Fruit fly (Drosophila melanogaster) whole organism, embryonic: Measurements from ENCODE around the gene CG8292.
A peak's percentile ranks its signal among the peaks of the same experiment; 100 is the strongest.

Source experiments
- CG10209 ChIP-seq: fragments of 200-800 bp; sonication (Bioruptor generic); optimal IDR thresholded peaks from 3 replicates; lab custom pipeline; 2017; ENCODE audit warnings: missing biosample characterization, mild to moderate bottlenecking, missing genetic modification characterization, missing genetic modification reagents
- CG1024 ChIP-seq: fragments of 200-800 bp; sonication (Bioruptor generic); IDR thresholded peaks from 2 replicates; pipeline ENCODE4 v1.3.6; 2022; ENCODE audit warnings: missing biosample characterization, missing genetic modification characterization
- CG10565 ChIP-seq: fragments of 200-800 bp; sonication (Bioruptor generic); optimal IDR thresholded peaks from 3 replicates; lab custom pipeline; 2016; ENCODE audit warnings: missing biosample characterization, mild to moderate bottlenecking, missing genetic modification characterization
- CG13287 ChIP-seq: fragments of 200-800 bp; sonication (Bioruptor generic); IDR thresholded peaks from 2 replicates; pipeline ENCODE4 v1.3.6; 2022; ENCODE audit warnings: missing biosample characterization, missing genetic modification characterization; ENCODE audit not compliant: partially characterized antibody
- CG13296 ChIP-seq: fragments of 200-800 bp; sonication (Bioruptor generic); optimal IDR thresholded peaks from 3 replicates; lab custom pipeline; 2018; ENCODE audit warnings: missing biosample characterization, mild to moderate bottlenecking, missing genetic modification characterization
- CG14050 ChIP-seq: fragments of 200-800 bp; sonication (Bioruptor generic); IDR thresholded peaks from 3 replicates; pipeline ENCODE4 v1.3.6; 2022; ENCODE audit warnings: missing biosample characterization, missing genetic modification characterization
- CG17612 ChIP-seq: fragments of 200-800 bp; sonication (Bioruptor generic); IDR thresholded peaks from 2 replicates; pipeline ENCODE4 v1.3.6; 2022; ENCODE audit warnings: missing biosample characterization, missing genetic modification characterization
- CG2712 ChIP-seq: fragments of 200-800 bp; optimal IDR thresholded peaks from 3 replicates; lab custom pipeline; 2019; ENCODE audit warnings: missing biosample characterization, mild to moderate bottlenecking, missing genetic modification characterization, moderate library complexity
- CG4282 ChIP-seq: fragments of 200-800 bp; sonication (Bioruptor generic); optimal IDR thresholded peaks from 2 replicates; lab custom pipeline; 2016; ENCODE audit warnings: missing biosample characterization, missing genetic modification characterization
- CG4360 ChIP-seq: fragments of 200-800 bp; sonication (Bioruptor generic); IDR thresholded peaks from 2 replicates; pipeline ENCODE4 v1.3.6; 2022; ENCODE audit warnings: missing biosample characterization, missing genetic modification characterization
- CG4424 ChIP-seq: fragments of 200-800 bp; sonication (Bioruptor generic); optimal IDR thresholded peaks from 3 replicates; lab custom pipeline; 2016; ENCODE audit warnings: missing biosample characterization, missing genetic modification characterization
- CG4707 ChIP-seq: fragments of 200-800 bp; sonication (Bioruptor generic); optimal IDR thresholded peaks from 2 replicates; lab custom pipeline; 2018; ENCODE audit warnings: missing biosample characterization, mild to moderate bottlenecking, missing genetic modification characterization, moderate library complexity
- CG6175 ChIP-seq: fragments of 200-800 bp; sonication (Bioruptor generic); IDR thresholded peaks from 3 replicates; pipeline ENCODE4 v1.3.6; 2022; ENCODE audit warnings: missing biosample characterization, missing genetic modification characterization
- CG6689 ChIP-seq: fragments of 200-800 bp; sonication (Bioruptor generic); IDR thresholded peaks from 2 replicates; pipeline ENCODE4 v1.3.6; 2022; ENCODE audit warnings: missing biosample characterization, missing genetic modification characterization
- CG7987 ChIP-seq: fragments of 200-800 bp; sonication (Bioruptor generic); optimal IDR thresholded peaks from 2 replicates; lab custom pipeline; 2018; ENCODE audit warnings: missing biosample characterization, mild to moderate bottlenecking, missing genetic modification characterization, moderate library complexity
- CG8359 ChIP-seq: fragments of 200-800 bp; sonication (Bioruptor generic); optimal IDR thresholded peaks from 2 replicates; lab custom pipeline; 2017; ENCODE audit warnings: missing biosample characterization, mild to moderate bottlenecking, missing genetic modification characterization, borderline replicate concordance
- CG8388 ChIP-seq: fragments of 200-800 bp; sonication (Bioruptor generic); optimal IDR thresholded peaks from 2 replicates; lab custom pipeline; 2019; ENCODE audit warnings: missing biosample characterization, mild to moderate bottlenecking, missing genetic modification characterization, moderate library complexity
- CkIIα-i1 ChIP-seq: fragments of 200-800 bp; sonication (Bioruptor generic); IDR thresholded peaks from 2 replicates; pipeline ENCODE4 v1.3.6; 2022; ENCODE audit warnings: missing biosample characterization, missing genetic modification characterization
- CoRest ChIP-seq: fragments of 200-800 bp; sonication (Bioruptor generic); optimal IDR thresholded peaks from 3 replicates; lab custom pipeline; 2018; ENCODE audit warnings: missing biosample characterization, mild to moderate bottlenecking, missing genetic modification characterization, moderate library complexity
- D19B ChIP-seq: fragments of 200-800 bp; sonication (Bioruptor generic); optimal IDR thresholded peaks from 2 replicates; lab custom pipeline; 2017; ENCODE audit warnings: missing biosample characterization, mild to moderate bottlenecking, missing genetic modification characterization
- Dek ChIP-seq: fragments of 200-800 bp; sonication (Bioruptor generic); optimal IDR thresholded peaks from 3 replicates; lab custom pipeline; 2019; ENCODE audit warnings: missing biosample characterization, mild to moderate bottlenecking, missing genetic modification characterization, moderate library complexity
- Dp ChIP-seq: fragments of 200-800 bp; sonication (Bioruptor generic); optimal IDR thresholded peaks from 2 replicates; lab custom pipeline; 2018; ENCODE audit warnings: missing biosample characterization, mild to moderate bottlenecking, missing genetic modification characterization, moderate library complexity
- E2f1 ChIP-seq: fragments of 200-800 bp; sonication (Bioruptor generic); IDR thresholded peaks from 2 replicates; pipeline ENCODE4 v1.3.6; 2022; ENCODE audit warnings: missing biosample characterization, missing genetic modification characterization
- E2f2 ChIP-seq: fragments of 200-800 bp; sonication (Bioruptor generic); IDR thresholded peaks from 2 replicates; pipeline ENCODE4 v1.3.6; 2022; ENCODE audit warnings: missing biosample characterization, missing genetic modification characterization
- Ets97D ChIP-seq: fragments of 200-800 bp; sonication (Bioruptor generic); optimal IDR thresholded peaks from 3 replicates; lab custom pipeline; 2016; ENCODE audit warnings: missing biosample characterization, missing genetic modification characterization
- GATAe ChIP-seq: fragments of 200-800 bp; sonication (Bioruptor generic); conservative IDR thresholded peaks from 2 replicates; pipeline ENCODE4 v1.3.6; 2022; ENCODE audit warnings: missing biosample characterization, missing genetic modification characterization
- H2.0 ChIP-seq: fragments of 200-800 bp; sonication (Bioruptor generic); IDR thresholded peaks from 2 replicates; pipeline ENCODE4 v1.3.6; 2022; ENCODE audit warnings: missing biosample characterization, missing genetic modification characterization
- HLH4C ChIP-seq: fragments of 200-800 bp; sonication (Bioruptor generic); IDR thresholded peaks from 3 replicates; pipeline ENCODE4 v1.3.6; 2022; ENCODE audit warnings: missing biosample characterization, missing genetic modification characterization; ENCODE audit not compliant: partially characterized antibody
- Hand ChIP-seq: fragments of 200-800 bp; sonication (Bioruptor generic); optimal IDR thresholded peaks from 2 replicates; lab custom pipeline; 2017; ENCODE audit warnings: mild to moderate bottlenecking, missing biosample characterization, missing genetic modification reagents, missing genetic modification characterization
- Hmr ChIP-seq: fragments of 200-800 bp; sonication (Bioruptor generic); optimal IDR thresholded peaks from 3 replicates; lab custom pipeline; 2017; ENCODE audit warnings: mild to moderate bottlenecking, missing biosample characterization, missing genetic modification reagents, missing genetic modification characterization
- NC2β ChIP-seq: fragments of 200-800 bp; sonication (Bioruptor generic); optimal IDR thresholded peaks from 2 replicates; lab custom pipeline; 2016; ENCODE audit warnings: missing biosample characterization, missing genetic modification characterization
- Nf-YB ChIP-seq: fragments of 200-800 bp; sonication (Bioruptor generic); optimal IDR thresholded peaks from 3 replicates; lab custom pipeline; 2019; ENCODE audit warnings: missing biosample characterization, mild to moderate bottlenecking, missing genetic modification characterization, moderate library complexity
- Opbp ChIP-seq: fragments of 200-800 bp; sonication (Bioruptor generic); IDR thresholded peaks from 3 replicates; pipeline ENCODE4 v1.3.6; 2022; ENCODE audit warnings: missing biosample characterization, missing genetic modification characterization; ENCODE audit not compliant: partially characterized antibody
- Poxn ChIP-seq: fragments of 200-800 bp; sonication (Bioruptor generic); IDR thresholded peaks from 2 replicates; pipeline ENCODE4 v1.3.6; 2022; ENCODE audit warnings: missing biosample characterization, missing genetic modification characterization
- Rfx ChIP-seq: fragments of 200-800 bp; sonication (Bioruptor generic); IDR thresholded peaks from 2 replicates; pipeline ENCODE4 v1.3.6; 2022; ENCODE audit warnings: missing biosample characterization, missing genetic modification characterization
- Stat92E ChIP-seq, 3 experiments: fragments of >200 bp in 2 of 3; fragments of 200-800 bp in 1 of 3; sonication (Bioruptor generic) in 1 of 3; optimal IDR thresholded peaks; 2 replicates each; lab custom pipeline; 2017 to 2019; ENCODE audit warnings: missing biosample characterization in 3 of 3, missing genetic modification characterization in 3 of 3, mild to moderate bottlenecking in 1 of 3, moderate library complexity in 1 of 3
- Usf ChIP-seq: fragments of 200-800 bp; sonication (Bioruptor generic); optimal IDR thresholded peaks from 2 replicates; lab custom pipeline; 2017; ENCODE audit warnings: missing genotype, missing biosample characterization, missing genetic modification characterization
- Xrp1 ChIP-seq: fragments of 200-800 bp; sonication (Bioruptor generic); IDR thresholded peaks from 2 replicates; pipeline ENCODE4 v1.3.6; 2022; ENCODE audit warnings: missing biosample characterization, missing genetic modification characterization
- chif ChIP-seq, 2 experiments: fragments of 200-800 bp; sonication (Bioruptor generic); optimal IDR thresholded peaks; 3 replicates each; lab custom pipeline; 2016; ENCODE audit warnings: missing biosample characterization in 2 of 2, missing genetic modification characterization in 2 of 2
- dmrt99B ChIP-seq: fragments of 200-800 bp; sonication (Bioruptor generic); optimal IDR thresholded peaks from 2 replicates; lab custom pipeline; 2018; ENCODE audit warnings: missing biosample characterization, mild to moderate bottlenecking, missing genetic modification characterization, moderate library complexity
- grau ChIP-seq: fragments of 200-800 bp; optimal IDR thresholded peaks from 3 replicates; lab custom pipeline; 2019; ENCODE audit warnings: missing biosample characterization, mild to moderate bottlenecking, missing genetic modification characterization, moderate library complexity
- gsb-n ChIP-seq: fragments of 200-800 bp; sonication (Bioruptor generic); optimal IDR thresholded peaks from 3 replicates; lab custom pipeline; 2018; ENCODE audit warnings: missing biosample characterization, mild to moderate bottlenecking, missing genetic modification characterization
- gt ChIP-seq: fragments of 200-800 bp; sonication (Bioruptor generic); IDR thresholded peaks from 2 replicates; pipeline ENCODE4 v1.3.6; 2022; ENCODE audit warnings: missing biosample characterization, missing genetic modification characterization
- lilli ChIP-seq: fragments of 200-800 bp; sonication (Bioruptor generic); optimal IDR thresholded peaks from 3 replicates; lab custom pipeline; 2016; ENCODE audit warnings: missing biosample characterization, missing genetic modification characterization
- sens-2 ChIP-seq: fragments of 200-800 bp; sonication (Bioruptor generic); IDR thresholded peaks from 2 replicates; pipeline ENCODE4 v1.3.6; 2022; ENCODE audit warnings: missing biosample characterization, missing genetic modification characterization
- shn ChIP-seq: fragments of 200-800 bp; sonication (Bioruptor generic); optimal IDR thresholded peaks from 3 replicates; lab custom pipeline; 2016; ENCODE audit warnings: missing biosample characterization, missing genetic modification characterization
- sim ChIP-seq: fragments of 200-800 bp; sonication (Bioruptor generic); IDR thresholded peaks from 2 replicates; pipeline ENCODE4 v1.3.6; 2022; ENCODE audit warnings: missing biosample characterization, missing genetic modification characterization
- so ChIP-seq: fragments of 200-800 bp; sonication (Bioruptor generic); IDR thresholded peaks from 3 replicates; pipeline ENCODE4 v1.3.6; 2022; ENCODE audit warnings: missing biosample characterization, missing genetic modification characterization
- trh ChIP-seq: fragments of 200-800 bp; sonication (Bioruptor generic); optimal IDR thresholded peaks from 2 replicates; lab custom pipeline; 2016; ENCODE audit warnings: missing biosample characterization, missing genetic modification characterization
- unc-4 ChIP-seq: fragments of 200-800 bp; sonication (Bioruptor generic); IDR thresholded peaks from 2 replicates; pipeline ENCODE4 v1.3.6; 2022; ENCODE audit warnings: missing biosample characterization, missing genetic modification characterization; ENCODE audit not compliant: partially characterized antibody
- wdn ChIP-seq: fragments of 200-800 bp; sonication (Bioruptor generic); IDR thresholded peaks from 2 replicates; pipeline ENCODE4 v1.3.6; 2022; ENCODE audit warnings: missing biosample characterization, missing genetic modification characterization

Gene CG8292

dm6 chr2L:8232389-8232788 lies 14.6 kb upstream of the CG8292 start (continued):
- TF ChIP-seq Hmr (GFP tag; lab: Kevin White, UChicago): no peak
- TF ChIP-seq Xrp1 (GFP tag; lab: Robert Waterston, UW): 0 out of 2 replicates have a peak, but pooled peaks have one; percentile 33
- TF ChIP-seq CG6689 (GFP tag; lab: Robert Waterston, UW): peak; percentile 28; the same call in 1 of the 2 replicates
- TF ChIP-seq E2f1 (GFP tag; lab: Robert Waterston, UW): no peak
- TF ChIP-seq Opbp: no peak
- TF ChIP-seq CG13287: no peak
- TF ChIP-seq E2f2: no peak
- TF ChIP-seq dmrt99B (tag; lab: Kevin White, UChicago): peak; percentile 22
- TF ChIP-seq grau (tag; lab: Kevin White, UChicago): no peak
- no peak for TF ChIP-seq Nf-YB
- TF ChIP-seq GATAe (GFP tag; lab: Robert Waterston, UW): no peak
- no peak for TF ChIP-seq CG10209 (GFP tag; lab: Kevin White, UChicago)
- no peak for TF ChIP-seq HLH4C
- TF ChIP-seq NC2β (GFP tag; lab: Kevin White, UChicago): no peak
- TF ChIP-seq trh: no peak
- no peak for TF ChIP-seq Usf (GFP tag; lab: Kevin White, UChicago)
- no peak for TF ChIP-seq CkIIα-i1 (GFP tag; lab: Robert Waterston, UW)
- no peak for TF ChIP-seq shn (GFP tag; lab: Kevin White, UChicago)
- no peak for TF ChIP-seq lilli
- TF ChIP-seq CG4424: no peak
- TF ChIP-seq Dek (tag; lab: Kevin White, UChicago): no peak
- TF ChIP-seq CG8359 (GFP tag; lab: Kevin White, UChicago): no peak
- 0 out of 2 replicates have a peak, but pooled peaks have one; percentile 17 for TF ChIP-seq sens-2 (GFP tag; lab: Robert Waterston, UW)
- TF ChIP-seq D19B: no peak
- TF ChIP-seq gsb-n (tag; lab: Kevin White, UChicago): no peak
- no peak for TF ChIP-seq CoRest
- peak; percentile 4 for TF ChIP-seq CG8388 (GFP tag; lab: Kevin White, UChicago)
- no peak for TF ChIP-seq so (GFP tag; lab: Robert Waterston, UW)
- peak; percentile 25; the same call in 1 of the 2 replicates for TF ChIP-seq Rfx (GFP tag; lab: Robert Waterston, UW)
- TF ChIP-seq CG2712 (tag; lab: Kevin White, UChicago): peak; percentile 8
- TF ChIP-seq sim (GFP tag; lab: Robert Waterston, UW): no peak
- TF ChIP-seq Hand (GFP tag; lab: Kevin White, UChicago): no peak
- TF ChIP-seq CG4282: no peak
- no peak for TF ChIP-seq CG10565 (GFP tag; lab: Kevin White, UChicago)
- no peak for TF ChIP-seq CG7987
- TF ChIP-seq CG1024 (GFP tag; lab: Robert Waterston, UW): peak; percentile 19; the same call in 1 of the 2 replicates
- TF ChIP-seq Stat92E (GFP tag; optimal IDR thresholded peaks at IDR 0.05; lab: Kevin White, UChicago): no peak
- no peak for TF ChIP-seq Dp
- TF ChIP-seq CG4360 (GFP tag; lab: Robert Waterston, UW): no peak
- no peak for TF ChIP-seq CG14050 (GFP tag; lab: Robert Waterston, UW)
- no peak for TF ChIP-seq CG13296 (GFP tag; lab: Kevin White, UChicago)
- peak in 1 of 2 experiments; percentile 6 for TF ChIP-seq chif (GFP tag; optimal IDR thresholded peaks at IDR 0.05; lab: Kevin White, UChicago)
- no peak for TF ChIP-seq CG6175 (GFP tag; lab: Robert Waterston, UW)
- TF ChIP-seq Ets97D: no peak
- no peak for TF ChIP-seq H2.0
- TF ChIP-seq CG4707 (GFP tag; lab: Kevin White, UChicago): no peak
- no peak for TF ChIP-seq wdn (GFP tag; lab: Robert Waterston, UW)
- TF ChIP-seq gt (GFP tag; lab: Robert Waterston, UW): no peak
- TF ChIP-seq unc-4 (GFP tag; lab: Robert Waterston, UW): no peak
- TF ChIP-seq CG17612 (GFP tag; lab: Robert Waterston, UW): no peak
- TF ChIP-seq Poxn (GFP tag; lab: Robert Waterston, UW): no peak
